Worm (Caenorhabditis elegans): ENCODE measurements around the gene taf-6.2.

- TF ChIP-seq rpc-1 (optimal IDR thresholded peaks at IDR 0.05) (no peak), rpc-1 (tag; optimal IDR thresholded peaks at IDR 0.05) (no peak), lir-1 (GFP tag; conservative IDR thresholded peaks at IDR 0.05) (no peak), bed-1 (GFP tag; IDR thresholded peaks at IDR 0.05) (no peak), unc-62 (GFP tag; optimal IDR thresholded peaks at IDR 0.05) (no peak), pha-4 (tag; optimal IDR thresholded peaks at IDR 0.05) (no peak), F10E7.11 (tag; optimal IDR thresholded peaks at IDR 0.05) (no peak)
These were observed 41.1 kb downstream of the taf-6.2 start for ce11 chrIV:3653420-3653823.

All from whole organism, young adult.